Fruit fly (Drosophila melanogaster) whole organism, larva: Measurements from ENCODE around the gene CG33630.

Experiments
- noc ChIP-seq: fragments of 200-800 bp; sonication (Bioruptor generic); optimal IDR thresholded peaks from 3 replicates; lab custom pipeline; 2019; ENCODE audit warnings: missing biosample characterization, mild to moderate bottlenecking, missing genetic modification characterization, moderate library complexity

Gene CG33630

DNA sequence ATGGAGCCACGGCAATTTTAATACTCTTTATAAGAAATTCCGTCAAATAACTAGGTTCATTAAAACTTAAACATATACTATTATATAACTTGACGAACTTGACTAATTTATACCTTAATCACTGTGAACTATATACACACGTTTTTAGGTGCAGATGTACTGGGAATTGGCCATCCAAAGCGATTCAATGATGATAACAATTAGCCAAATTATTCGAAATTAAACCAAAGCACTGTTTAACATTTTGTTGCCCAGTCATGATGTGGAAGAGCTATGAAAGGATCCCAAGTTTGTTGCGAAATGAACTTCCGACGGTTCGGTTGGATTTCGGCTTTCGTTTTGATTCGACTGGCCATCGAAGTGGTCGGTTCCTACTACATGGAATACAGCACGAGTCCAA, at the start of gene CG33630:
Gene CG33630 (plus strand): TSS at position 301 of the 400 bp plus-strand sequence.
- no peak for TF ChIP-seq noc

- no peak for TF ChIP-seq noc
Observed at dm6 chr3R:10024032-10024712, 38.3 kb upstream of the CG33630 start.

- no peak for TF ChIP-seq noc
Observed at dm6 chr3R:10025050-10025449, 37.4 kb upstream of the CG33630 start, which contains the start of gene CG31407. Gene CG31407 (minus strand): TSS chr3R:10025150.

dm6 chr3R:10028378-10028777, 34.0 kb upstream of the CG33630 start:
- no peak for TF ChIP-seq noc

- no peak for TF ChIP-seq noc
Observed at dm6 chr3R:10031480-10031879, 30.9 kb upstream of the CG33630 start.

dm6 chr3R:10032951-10033720, 29.3 kb upstream of the CG33630 start:
- TF ChIP-seq noc = no peak

dm6 chr3R:10034995-10035446, 27.4 kb upstream of the CG33630 start:
- TF ChIP-seq noc = no peak

- no peak for TF ChIP-seq noc
Observed at dm6 chr3R:10035765-10036164, 26.7 kb upstream of the CG33630 start.

DNA sequence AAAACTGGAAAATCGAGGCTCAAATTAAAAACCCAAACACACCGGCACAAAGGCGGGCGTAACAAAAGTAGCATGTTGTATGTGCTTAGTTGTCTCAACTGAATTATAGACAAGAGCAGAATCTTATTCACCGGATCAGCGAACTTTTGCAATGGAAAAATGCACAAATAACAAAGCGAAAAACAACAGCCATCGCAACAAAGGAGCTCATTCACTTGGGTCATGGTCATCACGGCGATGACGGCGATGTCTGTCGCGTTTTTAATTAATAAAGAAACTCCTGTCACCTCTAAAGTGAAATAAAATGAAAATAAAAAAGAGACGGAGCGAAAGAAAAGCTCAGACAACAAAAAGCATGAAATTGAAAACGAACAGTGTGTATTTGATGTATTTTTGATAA, 23.2 kb upstream of the CG33630 start:
- TF ChIP-seq noc = no peak

DNA sequence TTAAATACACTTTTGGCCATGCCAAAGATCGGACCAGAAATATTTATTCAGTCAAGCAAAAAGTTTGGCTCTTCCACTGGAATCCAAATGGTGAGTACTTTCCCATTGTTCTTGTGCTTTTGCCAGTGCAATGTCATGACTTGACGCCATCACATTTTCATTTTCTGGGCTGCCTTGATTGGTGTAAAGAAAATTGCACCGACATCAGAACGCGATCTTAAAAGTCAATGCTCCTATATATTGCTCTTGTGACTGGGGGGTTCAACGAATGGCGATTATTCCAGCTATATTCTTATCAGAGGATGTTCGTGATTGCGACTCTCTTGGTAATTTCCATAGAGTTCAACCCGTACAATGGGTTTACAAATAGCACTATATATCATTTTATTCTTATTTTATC, 21.9 kb upstream of the CG33630 start:
- no peak for TF ChIP-seq noc

- no peak for TF ChIP-seq noc
Observed at dm6 chr3R:10042024-10042663, 20.3 kb upstream of the CG33630 start.

- TF ChIP-seq noc = peak; percentile 81
Observed at dm6 chr3R:10042664-10043372, 19.6 kb upstream of the CG33630 start, which contains the start of the genes Mical and CG3909. Gene Mical (minus strand): TSS chr3R:10042895. Gene CG3909 (plus strand): TSS chr3R:10043270.

DNA sequence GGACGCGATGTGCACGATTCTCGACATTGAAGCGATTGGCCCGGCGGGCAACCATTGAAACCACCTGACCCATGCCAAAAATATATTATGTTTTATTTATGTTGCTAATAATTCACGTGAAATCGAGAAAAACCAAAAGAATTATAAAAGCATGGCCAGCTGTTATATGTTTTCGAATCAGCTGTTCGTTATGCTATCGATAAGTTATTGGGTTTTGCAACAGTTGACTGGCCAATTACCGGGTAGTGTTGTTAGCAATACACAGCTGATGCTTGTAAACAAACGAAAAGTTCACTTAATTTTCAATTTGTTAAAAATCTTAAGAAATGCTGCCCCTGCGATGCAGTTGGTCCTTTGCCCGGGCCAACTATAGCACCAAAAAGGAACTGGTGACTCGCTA, 17.1 kb upstream of the CG33630 start, which contains the start of the genes CG11722 and mtTFB2:
Gene CG11722 (minus strand): TSS at position 200 of the 400 bp plus-strand sequence.
Gene mtTFB2 (plus strand): TSS at position 232 of the 400 bp plus-strand sequence.
- TF ChIP-seq noc = no peak

- TF ChIP-seq noc = peak; percentile 65
Observed at dm6 chr3R:10048035-10048774, 14.2 kb upstream of the CG33630 start.

DNA sequence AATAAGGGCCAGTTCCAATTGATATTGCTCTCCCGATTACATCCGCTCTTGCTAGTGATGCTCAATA, 13.8 kb upstream of the CG33630 start, which contains the start of gene CG12811:
Gene CG12811 (minus strand): TSS at position 23 of the 67 bp plus-strand sequence.
- no peak for TF ChIP-seq noc

DNA sequence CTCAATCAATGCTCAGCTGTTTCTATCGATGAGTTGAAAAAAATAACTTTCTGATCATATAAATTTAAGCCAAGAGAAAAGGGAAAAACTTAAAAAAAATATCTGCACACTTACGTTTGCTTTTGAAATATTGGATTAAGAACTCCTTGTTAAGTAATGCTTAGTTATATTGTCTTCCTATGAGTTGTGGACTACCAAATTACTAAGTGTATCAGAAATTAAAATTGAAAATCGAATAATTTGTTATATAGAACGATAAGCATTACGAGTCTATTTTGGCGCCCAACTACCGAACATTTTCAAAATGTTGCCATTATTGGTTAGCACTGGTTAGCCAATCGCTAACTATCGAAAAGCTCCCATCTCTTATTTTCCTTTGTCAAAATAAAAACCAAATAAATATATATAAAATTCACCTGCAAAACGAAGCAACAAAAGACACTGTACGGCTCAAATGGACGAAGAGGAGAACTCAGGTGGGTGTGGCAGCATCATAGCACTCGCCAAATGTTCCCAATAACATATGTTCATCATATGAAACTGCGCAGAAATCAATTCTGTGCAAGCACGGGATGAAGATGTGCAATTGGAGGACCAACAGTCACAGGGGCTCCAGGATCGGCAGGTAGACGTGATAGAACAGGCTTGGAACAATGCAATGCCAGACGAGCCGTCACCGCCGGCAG, 13.4 kb upstream of the CG33630 start, which contains the start of gene ohgt:
Gene ohgt (plus strand): TSS at position 358 of the 686 bp plus-strand sequence.
- no peak for TF ChIP-seq noc
